Fruit fly (Drosophila melanogaster) Kc167 (cell line): ENCODE results near the gene agt.

Source experiments
- Myc ChIP-seq: fragments of >200 bp; optimal IDR thresholded peaks from 2 replicates; lab custom pipeline; 2017; ENCODE audit warnings: missing external identifiers
- Sin3A ChIP-seq: fragments of >200 bp; optimal IDR thresholded peaks from 2 replicates; lab custom pipeline; 2018; ENCODE audit warnings: missing external identifiers
- h ChIP-seq: fragments of >200 bp; optimal IDR thresholded peaks from 3 replicates; lab custom pipeline; 2018; ENCODE audit warnings: missing external identifiers
- insv ChIP-seq: fragments of >200 bp; optimal IDR thresholded peaks from 3 replicates; lab custom pipeline; 2018; ENCODE audit warnings: missing external identifiers
- psq ChIP-seq: fragments of >200 bp; optimal IDR thresholded peaks from 2 replicates; lab custom pipeline; 2017; ENCODE audit warnings: missing external identifiers
- ttk ChIP-seq: sonication (Bioruptor generic); optimal IDR thresholded peaks from 2 replicates; lab custom pipeline; 2017; ENCODE audit warnings: missing external identifiers

dm6 chr3R:6662613-6663288 is 2.9 kb upstream of the agt start:
- TF ChIP-seq psq (lab: Kevin White, UChicago): no peak
- no peak for TF ChIP-seq ttk (lab: Kevin White, UChicago)
- no peak for TF ChIP-seq h (lab: Kevin White, UChicago)
- no peak for TF ChIP-seq Sin3A
- no peak for TF ChIP-seq Myc (lab: Kevin White, UChicago)
- no peak for TF ChIP-seq insv
